Fruit fly (Drosophila melanogaster) whole organism, embryonic: ENCODE data around the gene CG11454.
A peak's percentile ranks its signal among the peaks of the same experiment; 100 is the strongest.

Experiments
- CG10543 ChIP-seq: fragments of 200-800 bp; sonication (Bioruptor generic); optimal IDR thresholded peaks from 3 replicates; lab custom pipeline; 2017; ENCODE audit warnings: missing biosample characterization, mild to moderate bottlenecking, missing genetic modification characterization, moderate library complexity
- CG11456 ChIP-seq: fragments of 200-800 bp; sonication (Bioruptor generic); IDR thresholded peaks from 3 replicates; pipeline ENCODE4 v1.3.6; 2022; ENCODE audit warnings: missing biosample characterization, missing genetic modification characterization
- CG12104 ChIP-seq: fragments of 200-800 bp; sonication (Bioruptor generic); optimal IDR thresholded peaks from 3 replicates; lab custom pipeline; 2016; ENCODE audit warnings: missing biosample characterization, missing genetic modification characterization
- CG12299 ChIP-seq: fragments of 200-800 bp; sonication (Bioruptor generic); optimal IDR thresholded peaks from 2 replicates; lab custom pipeline; 2018; ENCODE audit warnings: missing biosample characterization, mild to moderate bottlenecking, missing genetic modification characterization
- CG14050 ChIP-seq: fragments of 200-800 bp; sonication (Bioruptor generic); IDR thresholded peaks from 3 replicates; pipeline ENCODE4 v1.3.6; 2022; ENCODE audit warnings: missing biosample characterization, missing genetic modification characterization
- CG15601 ChIP-seq: fragments of 200-800 bp; sonication (Bioruptor generic); optimal IDR thresholded peaks from 3 replicates; lab custom pipeline; 2019; ENCODE audit warnings: missing biosample characterization, mild to moderate bottlenecking, missing genetic modification characterization, moderate library complexity
- CG17186 ChIP-seq: fragments of 200-800 bp; sonication (Bioruptor generic); optimal IDR thresholded peaks from 3 replicates; lab custom pipeline; 2017; ENCODE audit warnings: missing biosample characterization, missing genetic modification reagents, missing genetic modification characterization
- CG17359 ChIP-seq: fragments of 200-800 bp; sonication (Bioruptor generic); optimal IDR thresholded peaks from 3 replicates; lab custom pipeline; 2018; ENCODE audit warnings: missing biosample characterization, mild to moderate bottlenecking, missing genetic modification characterization, moderate library complexity
- CG1832 ChIP-seq: fragments of 200-800 bp; sonication (Bioruptor generic); optimal IDR thresholded peaks from 2 replicates; lab custom pipeline; 2017; ENCODE audit warnings: missing biosample characterization, mild to moderate bottlenecking, missing genetic modification characterization, inconsistent platforms
- CG2199 ChIP-seq: fragments of 200-800 bp; sonication (Bioruptor generic); IDR thresholded peaks from 3 replicates; pipeline ENCODE4 v1.3.6; 2022; ENCODE audit warnings: missing biosample characterization, missing genetic modification characterization
- CG3838 ChIP-seq: fragments of 200-800 bp; sonication (Bioruptor generic); optimal IDR thresholded peaks from 3 replicates; lab custom pipeline; 2016; ENCODE audit warnings: missing biosample characterization, missing genetic modification characterization
- CG4328 ChIP-seq: fragments of 200-800 bp; sonication (Bioruptor generic); optimal IDR thresholded peaks from 3 replicates; lab custom pipeline; 2017; ENCODE audit warnings: missing biosample characterization, missing genetic modification reagents, missing genetic modification characterization
- CG4730 ChIP-seq: fragments of 200-800 bp; sonication (Bioruptor generic); IDR thresholded peaks from 2 replicates; pipeline ENCODE4 v1.3.6; 2022; ENCODE audit warnings: missing biosample characterization, missing genetic modification characterization
- CG4854 ChIP-seq: fragments of 200-800 bp; sonication (Bioruptor generic); optimal IDR thresholded peaks from 2 replicates; lab custom pipeline; 2016; ENCODE audit warnings: missing biosample characterization, missing genetic modification characterization, inconsistent platforms
- CG6683 ChIP-seq: fragments of 200-800 bp; sonication (Bioruptor generic); optimal IDR thresholded peaks from 2 replicates; lab custom pipeline; 2017; ENCODE audit warnings: missing biosample characterization, mild to moderate bottlenecking, missing genetic modification characterization, missing genetic modification reagents
- CG7839 ChIP-seq: fragments of 200-800 bp; sonication (Bioruptor generic); optimal IDR thresholded peaks from 3 replicates; lab custom pipeline; 2018; ENCODE audit warnings: missing biosample characterization, mild to moderate bottlenecking, missing genetic modification characterization, moderate library complexity
- CG7987 ChIP-seq: fragments of 200-800 bp; sonication (Bioruptor generic); optimal IDR thresholded peaks from 2 replicates; lab custom pipeline; 2018; ENCODE audit warnings: missing biosample characterization, mild to moderate bottlenecking, missing genetic modification characterization, moderate library complexity
- CG8478 ChIP-seq: fragments of >200 bp; optimal IDR thresholded peaks from 2 replicates; lab custom pipeline; 2018
- Deaf1 ChIP-seq: fragments of 200-800 bp; optimal IDR thresholded peaks from 3 replicates; lab custom pipeline; 2019; ENCODE audit warnings: missing biosample characterization, mild to moderate bottlenecking, missing genetic modification characterization, moderate library complexity
- Doc3 ChIP-seq: fragments of 200-800 bp; sonication (Bioruptor generic); IDR thresholded peaks from 3 replicates; pipeline ENCODE4 v1.3.6; 2022; ENCODE audit warnings: missing biosample characterization, missing genetic modification characterization; ENCODE audit not compliant: partially characterized antibody
- Ets97D ChIP-seq: fragments of 200-800 bp; sonication (Bioruptor generic); optimal IDR thresholded peaks from 3 replicates; lab custom pipeline; 2016; ENCODE audit warnings: missing biosample characterization, missing genetic modification characterization
- Fer1 ChIP-seq: fragments of 200-800 bp; sonication (Bioruptor generic); optimal IDR thresholded peaks from 2 replicates; lab custom pipeline; 2017; ENCODE audit warnings: missing biosample characterization, mild to moderate bottlenecking, missing genetic modification characterization
- HLHmδ ChIP-seq: fragments of 200-800 bp; sonication (Bioruptor generic); optimal IDR thresholded peaks from 2 replicates; lab custom pipeline; 2018; ENCODE audit warnings: missing biosample characterization, mild to moderate bottlenecking, missing genetic modification characterization, moderate library complexity
- Hmx ChIP-seq: fragments of 200-800 bp; sonication (Bioruptor generic); optimal IDR thresholded peaks from 2 replicates; lab custom pipeline; 2016; ENCODE audit warnings: missing biosample characterization, missing genetic modification characterization
- Hr3 ChIP-seq: fragments of 200-800 bp; sonication (Bioruptor generic); optimal IDR thresholded peaks from 3 replicates; lab custom pipeline; 2016; ENCODE audit warnings: missing biosample characterization, missing genetic modification characterization
- Hr51 ChIP-seq, 2 experiments: fragments of 200-800 bp; sonication (Bioruptor generic); optimal IDR thresholded peaks; 2 replicates in 1 of 2; 3 replicates in 1 of 2; lab custom pipeline; 2016 to 2018; ENCODE audit warnings: missing biosample characterization in 2 of 2, missing genetic modification characterization in 2 of 2, mild to moderate bottlenecking in 1 of 2, moderate library complexity in 1 of 2
- Hr78 ChIP-seq, 2 experiments: fragments of 200-800 bp in 1 of 2; fragments of >200 bp in 1 of 2; sonication (Bioruptor generic) in 1 of 2; optimal IDR thresholded peaks; 2 replicates each; lab custom pipeline; 2017 to 2019; ENCODE audit warnings: missing biosample characterization in 2 of 2, missing genetic modification characterization in 2 of 2, mild to moderate bottlenecking in 1 of 2, moderate library complexity in 1 of 2
- Max ChIP-seq: fragments of 200-800 bp; sonication (Bioruptor generic); optimal IDR thresholded peaks from 2 replicates; lab custom pipeline; 2016; ENCODE audit warnings: missing biosample characterization, mild to moderate bottlenecking, missing genetic modification characterization
- Mes4 ChIP-seq: fragments of 200-800 bp; sonication (Bioruptor generic); optimal IDR thresholded peaks from 2 replicates; lab custom pipeline; 2016; ENCODE audit warnings: missing biosample characterization, missing genetic modification characterization
- NK7.1 ChIP-seq: fragments of 200-800 bp; sonication (Bioruptor generic); optimal IDR thresholded peaks from 3 replicates; lab custom pipeline; 2016; ENCODE audit warnings: missing biosample characterization, missing genetic modification characterization
- Spps ChIP-seq: fragments of 200-800 bp; sonication (Bioruptor generic); optimal IDR thresholded peaks from 2 replicates; lab custom pipeline; 2018; ENCODE audit warnings: missing biosample characterization, mild to moderate bottlenecking, missing genetic modification characterization
- Usf ChIP-seq: fragments of 200-800 bp; sonication (Bioruptor generic); optimal IDR thresholded peaks from 2 replicates; lab custom pipeline; 2017; ENCODE audit warnings: missing genotype, missing biosample characterization, missing genetic modification characterization
- Xrp1 ChIP-seq: fragments of 200-800 bp; sonication (Bioruptor generic); IDR thresholded peaks from 2 replicates; pipeline ENCODE4 v1.3.6; 2022; ENCODE audit warnings: missing biosample characterization, missing genetic modification characterization
- chif ChIP-seq, 2 experiments: fragments of 200-800 bp; sonication (Bioruptor generic); optimal IDR thresholded peaks; 3 replicates each; lab custom pipeline; 2016; ENCODE audit warnings: missing biosample characterization in 2 of 2, missing genetic modification characterization in 2 of 2
- chm ChIP-seq: fragments of 200-800 bp; sonication (Bioruptor generic); IDR thresholded peaks from 2 replicates; pipeline ENCODE4 v1.3.6; 2022; ENCODE audit warnings: missing biosample characterization, missing genetic modification characterization
- ci ChIP-seq: fragments of 200-800 bp; sonication (Bioruptor generic); IDR thresholded peaks from 3 replicates; pipeline ENCODE4 v1.3.6; 2022; ENCODE audit warnings: missing biosample characterization, missing genetic modification characterization
- gcm2 ChIP-seq: fragments of 200-800 bp; sonication (Bioruptor generic); optimal IDR thresholded peaks from 2 replicates; lab custom pipeline; 2016; ENCODE audit warnings: missing biosample characterization, missing genetic modification characterization
- grn ChIP-seq: fragments of 200-800 bp; sonication (Bioruptor generic); optimal IDR thresholded peaks from 3 replicates; lab custom pipeline; 2017; ENCODE audit warnings: missing biosample characterization, missing genetic modification characterization
- jigr1 ChIP-seq: fragments of 200-800 bp; sonication (Bioruptor generic); IDR thresholded peaks from 3 replicates; pipeline ENCODE4 v1.3.6; 2022; ENCODE audit warnings: missing biosample characterization, missing genetic modification characterization
- ken ChIP-seq: fragments of 200-800 bp; sonication (Bioruptor generic); IDR thresholded peaks from 3 replicates; pipeline ENCODE4 v1.3.6; 2022; ENCODE audit warnings: missing biosample characterization, missing genetic modification characterization
- lab ChIP-seq: fragments of 200-800 bp; sonication (Bioruptor generic); optimal IDR thresholded peaks from 3 replicates; lab custom pipeline; 2017; ENCODE audit warnings: missing biosample characterization, missing genetic modification characterization, mild to moderate bottlenecking, moderate library complexity, missing genetic modification reagents
- lov ChIP-seq, 2 experiments: fragments of 200-800 bp in 1 of 2; fragments of >200 bp in 1 of 2; sonication (Bioruptor generic) in 1 of 2; IDR thresholded peaks in 1 of 2; optimal IDR thresholded peaks in 1 of 2; 2 replicates in 1 of 2; 3 replicates in 1 of 2; pipeline versions ENCODE4 v1.3.6 to Lab custom; 2017 to 2022; ENCODE audit warnings: missing biosample characterization in 1 of 2, missing genetic modification characterization in 1 of 2
- nerfin-2 ChIP-seq: fragments of 200-800 bp; sonication (Bioruptor generic); IDR thresholded peaks from 2 replicates; pipeline ENCODE4 v1.3.6; 2022; ENCODE audit warnings: missing biosample characterization, missing genetic modification characterization; ENCODE audit not compliant: partially characterized antibody
- nmo ChIP-seq: fragments of 200-800 bp; sonication (Bioruptor generic); optimal IDR thresholded peaks from 2 replicates; lab custom pipeline; 2018; ENCODE audit warnings: missing biosample characterization, mild to moderate bottlenecking, missing genetic modification characterization, moderate library complexity
- peb ChIP-seq: fragments of 200-800 bp; sonication (Bioruptor generic); IDR thresholded peaks from 2 replicates; pipeline ENCODE4 v1.3.6; 2022; ENCODE audit warnings: missing biosample characterization, missing genetic modification characterization
- pum ChIP-seq: fragments of 200-800 bp; sonication (Bioruptor generic); optimal IDR thresholded peaks from 2 replicates; lab custom pipeline; 2016; ENCODE audit warnings: missing biosample characterization, missing genetic modification characterization
- sens-2 ChIP-seq: fragments of 200-800 bp; sonication (Bioruptor generic); IDR thresholded peaks from 2 replicates; pipeline ENCODE4 v1.3.6; 2022; ENCODE audit warnings: missing biosample characterization, missing genetic modification characterization
- sim ChIP-seq: fragments of 200-800 bp; sonication (Bioruptor generic); IDR thresholded peaks from 2 replicates; pipeline ENCODE4 v1.3.6; 2022; ENCODE audit warnings: missing biosample characterization, missing genetic modification characterization
- slp2 ChIP-seq: fragments of 200-800 bp; sonication (Bioruptor generic); optimal IDR thresholded peaks from 2 replicates; lab custom pipeline; 2016; ENCODE audit warnings: missing biosample characterization, missing genetic modification characterization
- so ChIP-seq: fragments of 200-800 bp; sonication (Bioruptor generic); IDR thresholded peaks from 3 replicates; pipeline ENCODE4 v1.3.6; 2022; ENCODE audit warnings: missing biosample characterization, missing genetic modification characterization
- zfh1 ChIP-seq: fragments of 200-800 bp; sonication (Bioruptor generic); IDR thresholded peaks from 3 replicates; pipeline ENCODE4 v1.3.6; 2022; ENCODE audit warnings: missing biosample characterization, missing genetic modification characterization

CG11454 gene

DNA sequence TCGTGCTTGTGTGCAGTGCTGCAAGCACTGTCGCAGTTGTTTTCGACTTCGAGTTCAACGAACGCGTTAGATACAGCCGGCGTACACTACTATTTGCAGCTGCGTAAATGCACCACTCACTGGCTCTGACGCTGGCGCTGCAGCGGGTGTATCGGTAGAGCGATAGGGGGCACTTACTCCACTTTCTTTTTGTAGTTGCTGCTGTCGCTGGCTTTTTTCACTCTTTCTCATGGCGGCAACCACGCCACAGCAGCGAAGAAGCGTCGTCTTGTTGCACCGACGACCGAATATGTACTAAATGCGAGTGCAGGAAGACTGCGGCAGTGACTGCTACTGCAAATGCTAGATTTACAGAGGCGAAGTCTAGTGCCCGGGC lies 21.7 kb upstream of the CG11454 start, which contains the start of gene CG4822 (continued):
- TF ChIP-seq Max (GFP tag; lab: Kevin White, UChicago) (no peak), sens-2 (no peak), Usf (no peak), CG7839 (no peak), CG1832 (no peak), CG15601 (tag; lab: Kevin White, UChicago) (peak; percentile 22), Deaf1 (tag; lab: Kevin White, UChicago) (no peak), sim (GFP tag; lab: Robert Waterston, UW) (no peak), CG3838 (GFP tag; lab: Kevin White, UChicago) (no peak), Fer1 (no peak), Hmx (GFP tag; lab: Kevin White, UChicago) (no peak), Xrp1 (no peak; the same call in 1 of the 2 replicates), pum (GFP tag; lab: Kevin White, UChicago) (no peak), grn (no peak), CG4730 (GFP tag; lab: Robert Waterston, UW) (no peak), Spps (tag; lab: Kevin White, UChicago) (no peak), CG2199 (GFP tag; lab: Robert Waterston, UW) (peak; percentile 77), HLHmδ (peak; percentile 38), CG4328 (no peak), chm (peak; percentile 32; the same call in 1 of the 2 replicates), lov (optimal IDR thresholded peaks at IDR 0.05; lab: Kevin White, UChicago) (no peak), lov (GFP tag; IDR thresholded peaks at IDR 0.05; lab: Robert Waterston, UW) (0 out of 3 replicates have a peak, but pooled peaks have one; percentile 10), nerfin-2 (no peak), CG6683 (GFP tag; lab: Kevin White, UChicago) (no peak), CG10543 (GFP tag; lab: Kevin White, UChicago) (no peak), CG17359 (tag; lab: Kevin White, UChicago) (no peak), CG8478 (lab: Kevin White, UChicago) (no peak), slp2 (GFP tag; lab: Kevin White, UChicago) (no peak), Doc3 (GFP tag; lab: Robert Waterston, UW) (no peak), zfh1 (peak; percentile 30; the same call in 1 of the 3 replicates), lab (no peak), Mes4 (no peak), CG14050 (GFP tag; lab: Robert Waterston, UW) (no peak), CG12104 (GFP tag; lab: Kevin White, UChicago) (no peak), chif (GFP tag; optimal IDR thresholded peaks at IDR 0.05; lab: Kevin White, UChicago) (no peak), CG12299 (no peak), jigr1 (no peak), CG17186 (no peak), CG4854 (GFP tag; lab: Kevin White, UChicago) (no peak), peb (GFP tag; lab: Robert Waterston, UW) (no peak), CG11456 (GFP tag; lab: Robert Waterston, UW) (no peak), NK7.1 (no peak), CG7987 (GFP tag; lab: Kevin White, UChicago) (no peak), gcm2 (GFP tag; lab: Kevin White, UChicago) (no peak), Hr3 (GFP tag; lab: Kevin White, UChicago) (no peak), Ets97D (GFP tag; lab: Kevin White, UChicago) (no peak), ci (GFP tag; lab: Robert Waterston, UW) (no peak), nmo (GFP tag; lab: Kevin White, UChicago) (no peak), Hr51 (GFP tag; optimal IDR thresholded peaks at IDR 0.05; lab: Kevin White, UChicago) (no peak), Hr78 (GFP tag; optimal IDR thresholded peaks at IDR 0.05; lab: Kevin White, UChicago) (no peak), so (GFP tag; lab: Robert Waterston, UW) (no peak), ken (GFP tag; lab: Robert Waterston, UW) (0 out of 3 replicates have a peak, but pooled peaks have one; percentile 32)
